Worm (Caenorhabditis elegans) whole organism, midembryonic: ENCODE results near the gene K09C4.9.

ENCODE experiments used
- T22C8.4 ChIP-seq: fragments of 200-800 bp; sonication (Bioruptor generic); IDR thresholded peaks from 2 replicates; pipeline ENCODE4 v1.3.6; 2022; ENCODE audit warnings: missing genetic modification characterization, missing compliant biosample characterization
- flt-1 ChIP-seq: fragments of 200-800 bp; sonication (Bioruptor generic); IDR thresholded peaks from 2 replicates; pipeline ENCODE4 v1.3.6; 2022; ENCODE audit warnings: missing genetic modification characterization, missing compliant biosample characterization
- ref-1 ChIP-seq: fragments of 200-800 bp; sonication (Bioruptor generic); conservative IDR thresholded peaks from 2 replicates; pipeline ENCODE4 v1.3.6; 2022; ENCODE audit warnings: missing genetic modification reagents, missing genetic modification characterization, missing compliant biosample characterization
- tab-1 ChIP-seq: fragments of 200-800 bp; sonication (Bioruptor generic); IDR thresholded peaks from 2 replicates; pipeline ENCODE4 v1.3.6; 2022; ENCODE audit warnings: missing genetic modification characterization, missing compliant biosample characterization

DNA sequence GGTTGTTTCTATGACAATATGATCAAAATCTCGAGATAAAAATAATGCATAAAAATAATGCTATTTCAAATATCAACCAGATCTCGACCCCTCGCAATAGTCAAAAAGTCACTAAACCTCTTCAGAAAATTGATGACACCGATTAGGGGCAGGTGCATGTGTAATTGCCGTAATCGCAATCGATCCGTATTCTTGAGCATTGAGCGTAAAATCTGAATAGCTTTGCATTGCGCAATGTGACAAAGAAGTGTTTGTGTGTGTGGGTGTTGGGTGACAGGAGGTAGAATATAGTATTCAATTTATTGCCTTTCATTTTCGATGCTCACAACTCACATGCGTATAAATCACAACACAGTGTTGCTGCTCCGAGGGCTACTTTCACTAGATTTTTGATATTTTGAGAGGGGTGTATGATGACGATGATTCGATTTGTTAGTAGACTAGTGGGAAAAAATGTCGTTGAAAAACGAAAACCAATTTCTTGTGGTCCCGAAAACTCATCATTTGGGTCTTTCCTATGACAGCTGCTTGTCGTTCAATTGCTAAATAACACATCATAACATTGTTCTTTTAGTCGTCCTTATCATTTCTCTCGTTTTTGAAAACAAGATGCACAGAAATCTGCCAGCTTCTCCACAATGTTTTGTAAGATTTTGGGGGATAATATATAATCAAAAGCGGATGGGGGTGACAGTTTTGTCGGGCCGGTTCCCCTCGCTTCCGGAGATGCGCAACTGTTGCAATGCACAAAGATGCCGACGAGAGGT, 44.5 kb upstream of the K09C4.9 start:
- TF ChIP-seq ref-1 (GFP tag; lab: Robert Waterston, UW) (no peak), T22C8.4 (GFP tag; lab: Robert Waterston, UW) (no peak), tab-1 (GFP tag; lab: Robert Waterston, UW) (no peak), flt-1 (GFP tag; lab: Robert Waterston, UW) (no peak)
